Fruit fly (Drosophila melanogaster) whole organism, embryonic: ENCODE measurements around the gene Ciz1.
A peak's percentile ranks its signal among the peaks of the same experiment; 100 is the strongest.

Experiments used
- CG10209 ChIP-seq: fragments of 200-800 bp; sonication (Bioruptor generic); optimal IDR thresholded peaks from 3 replicates; lab custom pipeline; 2017; ENCODE audit warnings: missing biosample characterization, mild to moderate bottlenecking, missing genetic modification characterization, missing genetic modification reagents
- CG10274 ChIP-seq: fragments of 200-800 bp; sonication (Bioruptor generic); optimal IDR thresholded peaks from 3 replicates; lab custom pipeline; 2017; ENCODE audit warnings: missing biosample characterization, mild to moderate bottlenecking, missing genetic modification characterization
- CG10431 ChIP-seq: fragments of 200-800 bp; sonication (Bioruptor generic); optimal IDR thresholded peaks from 3 replicates; lab custom pipeline; 2018; ENCODE audit warnings: missing biosample characterization, mild to moderate bottlenecking, missing genetic modification characterization
- CG10979 ChIP-seq: fragments of 200-800 bp; sonication (Bioruptor generic); optimal IDR thresholded peaks from 2 replicates; lab custom pipeline; 2018; ENCODE audit warnings: missing biosample characterization, mild to moderate bottlenecking, missing genetic modification characterization, moderate library complexity
- CG11247 ChIP-seq: fragments of 200-800 bp; sonication (Bioruptor generic); IDR thresholded peaks from 2 replicates; pipeline ENCODE4 v1.3.6; 2022; ENCODE audit warnings: missing biosample characterization, missing genetic modification characterization
- CG11560 ChIP-seq: fragments of 200-800 bp; sonication (Bioruptor generic); IDR thresholded peaks from 3 replicates; pipeline ENCODE4 v1.3.6; 2022; ENCODE audit warnings: missing biosample characterization, missing genetic modification characterization
- CG12391 ChIP-seq: fragments of 200-800 bp; sonication (Bioruptor generic); optimal IDR thresholded peaks from 3 replicates; lab custom pipeline; 2018; ENCODE audit warnings: missing biosample characterization, mild to moderate bottlenecking, missing genetic modification characterization, moderate library complexity
- CG12744 ChIP-seq: fragments of 200-800 bp; sonication (Bioruptor generic); optimal IDR thresholded peaks from 2 replicates; lab custom pipeline; 2016; ENCODE audit warnings: missing biosample characterization, missing genetic modification characterization
- CG12769 ChIP-seq: fragments of 200-800 bp; sonication (Bioruptor generic); optimal IDR thresholded peaks from 2 replicates; lab custom pipeline; 2019; ENCODE audit warnings: missing biosample characterization, mild to moderate bottlenecking, missing genetic modification characterization, moderate library complexity
- CG15269 ChIP-seq: fragments of 200-800 bp; sonication (Bioruptor generic); optimal IDR thresholded peaks from 2 replicates; lab custom pipeline; 2018; ENCODE audit warnings: missing biosample characterization, mild to moderate bottlenecking, missing genetic modification characterization, moderate library complexity
- CG15479 ChIP-seq: fragments of 200-800 bp; sonication (Bioruptor generic); optimal IDR thresholded peaks from 3 replicates; lab custom pipeline; 2019; ENCODE audit warnings: missing biosample characterization, mild to moderate bottlenecking, missing genetic modification characterization, moderate library complexity
- CG1647 ChIP-seq: fragments of 200-800 bp; sonication (Bioruptor generic); optimal IDR thresholded peaks from 3 replicates; lab custom pipeline; 2016; ENCODE audit warnings: missing biosample characterization, missing genetic modification characterization
- CG17186 ChIP-seq: fragments of 200-800 bp; sonication (Bioruptor generic); optimal IDR thresholded peaks from 3 replicates; lab custom pipeline; 2017; ENCODE audit warnings: missing biosample characterization, missing genetic modification reagents, missing genetic modification characterization
- CG17829 ChIP-seq: fragments of 200-800 bp; optimal IDR thresholded peaks from 2 replicates; lab custom pipeline; 2019; ENCODE audit warnings: missing biosample characterization, mild to moderate bottlenecking, missing genetic modification characterization, moderate library complexity
- CG18476 ChIP-seq: fragments of 200-800 bp; sonication (Bioruptor generic); optimal IDR thresholded peaks from 2 replicates; lab custom pipeline; 2016; ENCODE audit warnings: missing biosample characterization, mild to moderate bottlenecking, missing genetic modification characterization
- CG32532 ChIP-seq: fragments of 200-800 bp; sonication (Bioruptor generic); IDR thresholded peaks from 2 replicates; pipeline ENCODE4 v1.3.6; 2022; ENCODE audit warnings: missing biosample characterization, missing genetic modification characterization
- CG34376 ChIP-seq: fragments of 200-800 bp; sonication (Bioruptor generic); optimal IDR thresholded peaks from 2 replicates; lab custom pipeline; 2018; ENCODE audit warnings: missing biosample characterization, mild to moderate bottlenecking, missing genetic modification characterization
- CG3847 ChIP-seq: fragments of 200-800 bp; sonication (Bioruptor generic); IDR thresholded peaks from 2 replicates; pipeline ENCODE4 v1.3.6; 2022; ENCODE audit warnings: missing biosample characterization, missing genetic modification characterization
- CG3995 ChIP-seq: fragments of 200-800 bp; sonication (Bioruptor generic); optimal IDR thresholded peaks from 3 replicates; lab custom pipeline; 2016; ENCODE audit warnings: missing biosample characterization, missing genetic modification characterization
- CG5245 ChIP-seq: fragments of 200-800 bp; sonication (Bioruptor generic); optimal IDR thresholded peaks from 3 replicates; lab custom pipeline; 2016; ENCODE audit warnings: missing biosample characterization, missing genetic modification characterization
- CG6765 ChIP-seq: fragments of 200-800 bp; sonication (Bioruptor generic); optimal IDR thresholded peaks from 3 replicates; lab custom pipeline; 2017; ENCODE audit warnings: missing biosample characterization, mild to moderate bottlenecking, missing genetic modification characterization
- CG8478 ChIP-seq: fragments of >200 bp; optimal IDR thresholded peaks from 2 replicates; lab custom pipeline; 2018
- CG9609 ChIP-seq: fragments of 200-800 bp; sonication (Bioruptor generic); optimal IDR thresholded peaks from 3 replicates; lab custom pipeline; 2016; ENCODE audit warnings: missing biosample characterization, missing genetic modification characterization
- Dref ChIP-seq: fragments of 200-800 bp; sonication (Bioruptor generic); IDR thresholded peaks from 2 replicates; pipeline ENCODE4 v1.3.6; 2022; ENCODE audit warnings: missing biosample characterization, missing genetic modification characterization
- Ets65A ChIP-seq: fragments of 200-800 bp; sonication (Bioruptor generic); peaks from one replicate; lab custom pipeline; 2016; ENCODE audit warnings: missing biosample characterization, missing genetic modification characterization
- Hr3 ChIP-seq: fragments of 200-800 bp; sonication (Bioruptor generic); optimal IDR thresholded peaks from 3 replicates; lab custom pipeline; 2016; ENCODE audit warnings: missing biosample characterization, missing genetic modification characterization
- Med ChIP-seq: fragments of 200-800 bp; sonication (Bioruptor generic); peaks from one replicate; lab custom pipeline; 2016; ENCODE audit warnings: missing biosample characterization, missing genetic modification characterization, mild to moderate bottlenecking, inconsistent platforms, moderate library complexity
- Meics ChIP-seq: fragments of 200-800 bp; sonication (Bioruptor generic); optimal IDR thresholded peaks from 2 replicates; lab custom pipeline; 2017; ENCODE audit warnings: missing biosample characterization, mild to moderate bottlenecking, missing genetic modification characterization
- Neu2 ChIP-seq: fragments of 200-800 bp; sonication (Bioruptor generic); optimal IDR thresholded peaks from 3 replicates; lab custom pipeline; 2016; ENCODE audit warnings: missing biosample characterization, missing genetic modification characterization, borderline replicate concordance
- Nf-YA ChIP-seq: fragments of 200-800 bp; sonication (Bioruptor generic); IDR thresholded peaks from 2 replicates; pipeline ENCODE4 v1.3.6; 2022; ENCODE audit warnings: missing biosample characterization, missing genetic modification characterization
- Nf-YC ChIP-seq: fragments of 200-800 bp; optimal IDR thresholded peaks from 3 replicates; lab custom pipeline; 2019; ENCODE audit warnings: missing biosample characterization, mild to moderate bottlenecking, missing genetic modification characterization, moderate library complexity
- Opbp ChIP-seq: fragments of 200-800 bp; sonication (Bioruptor generic); IDR thresholded peaks from 3 replicates; pipeline ENCODE4 v1.3.6; 2022; ENCODE audit warnings: missing biosample characterization, missing genetic modification characterization; ENCODE audit not compliant: partially characterized antibody
- Sin3A ChIP-seq: fragments of >200 bp; optimal IDR thresholded peaks from 2 replicates; lab custom pipeline; 2018
- Taf1 ChIP-seq: fragments of 200-800 bp; sonication (Bioruptor generic); IDR thresholded peaks from 2 replicates; pipeline ENCODE4 v1.3.6; 2022; ENCODE audit warnings: missing biosample characterization, missing genetic modification characterization
- Tbp ChIP-seq: fragments of >200 bp; optimal IDR thresholded peaks from 2 replicates; lab custom pipeline; 2018; ENCODE audit warnings: missing biosample characterization, missing genetic modification characterization
- bbx ChIP-seq: fragments of 200-800 bp; sonication (Bioruptor generic); IDR thresholded peaks from 2 replicates; pipeline ENCODE4 v1.3.6; 2022; ENCODE audit warnings: missing biosample characterization, missing genetic modification characterization; ENCODE audit not compliant: partially characterized antibody
- cas ChIP-seq: fragments of 200-800 bp; sonication (Bioruptor generic); IDR thresholded peaks from 2 replicates; pipeline ENCODE4 v1.3.6; 2022; ENCODE audit warnings: missing biosample characterization, missing genetic modification characterization
- crol ChIP-seq: fragments of 200-800 bp; sonication (Bioruptor generic); IDR thresholded peaks from 2 replicates; pipeline ENCODE4 v1.3.6; 2022; ENCODE audit warnings: missing biosample characterization, missing genetic modification characterization
- emc ChIP-seq: fragments of 200-800 bp; sonication (Bioruptor generic); optimal IDR thresholded peaks from 2 replicates; lab custom pipeline; 2016; ENCODE audit warnings: missing biosample characterization, missing genetic modification characterization
- gcm ChIP-seq: fragments of 200-800 bp; sonication (Bioruptor generic); optimal IDR thresholded peaks from 2 replicates; lab custom pipeline; 2019; ENCODE audit warnings: missing biosample characterization, mild to moderate bottlenecking, missing genetic modification characterization, moderate library complexity
- gem ChIP-seq: fragments of 200-800 bp; sonication (Bioruptor generic); optimal IDR thresholded peaks from 2 replicates; lab custom pipeline; 2019; ENCODE audit warnings: missing biosample characterization, mild to moderate bottlenecking, missing genetic modification characterization, moderate library complexity
- kah ChIP-seq: fragments of 200-800 bp; sonication (Bioruptor generic); optimal IDR thresholded peaks from 2 replicates; lab custom pipeline; 2018; ENCODE audit warnings: missing biosample characterization, mild to moderate bottlenecking, missing genetic modification characterization
- kni ChIP-seq: fragments of 200-800 bp; sonication (Bioruptor generic); optimal IDR thresholded peaks from 3 replicates; lab custom pipeline; 2017; ENCODE audit warnings: mild to moderate bottlenecking, missing biosample characterization, missing genetic modification reagents, missing genetic modification characterization
- mld ChIP-seq: fragments of 200-800 bp; sonication (Bioruptor generic); IDR thresholded peaks from 3 replicates; pipeline ENCODE4 v1.3.6; 2022; ENCODE audit warnings: missing biosample characterization, missing genetic modification characterization; ENCODE audit not compliant: partially characterized antibody
- nom ChIP-seq: fragments of 200-800 bp; sonication (Bioruptor generic); optimal IDR thresholded peaks from 2 replicates; lab custom pipeline; 2017; ENCODE audit warnings: missing biosample characterization, missing genetic modification characterization, mild to moderate bottlenecking, moderate library complexity, missing genetic modification reagents
- pan ChIP-seq, 4 experiments: fragments of >200 bp in 3 of 4; fragments of 200-800 bp in 1 of 4; sonication (Bioruptor generic) in 1 of 4; optimal IDR thresholded peaks in 3 of 4; IDR thresholded peaks in 1 of 4; 2 replicates each; pipeline versions ENCODE4 v1.3.6 to Lab custom; 2017 to 2022; ENCODE audit warnings: missing biosample characterization in 2 of 4, missing genetic modification characterization in 2 of 4, mixed read lengths in 1 of 4
- repo ChIP-seq: fragments of 200-800 bp; sonication (Bioruptor generic); optimal IDR thresholded peaks from 2 replicates; lab custom pipeline; 2016; ENCODE audit warnings: missing biosample characterization, missing genetic modification characterization
- rib ChIP-seq: fragments of 200-800 bp; sonication (Bioruptor generic); IDR thresholded peaks from 2 replicates; pipeline ENCODE4 v1.3.6; 2022; ENCODE audit warnings: missing biosample characterization, missing genetic modification characterization
- sqz ChIP-seq: fragments of 200-800 bp; sonication (Bioruptor generic); optimal IDR thresholded peaks from 3 replicates; lab custom pipeline; 2018; ENCODE audit warnings: missing biosample characterization, mild to moderate bottlenecking, missing genetic modification characterization
- tio ChIP-seq: fragments of 200-800 bp; sonication (Bioruptor generic); optimal IDR thresholded peaks from 2 replicates; lab custom pipeline; 2017; ENCODE audit warnings: missing biosample characterization, missing genetic modification characterization, inconsistent platforms
- vvl ChIP-seq: fragments of 200-800 bp; sonication (Bioruptor generic); IDR thresholded peaks from 2 replicates; pipeline ENCODE4 v1.3.6; 2022; ENCODE audit warnings: missing biosample characterization, missing genetic modification characterization
- zen ChIP-seq: fragments of 200-800 bp; sonication (Bioruptor generic); optimal IDR thresholded peaks from 3 replicates; lab custom pipeline; 2018; ENCODE audit warnings: missing biosample characterization, mild to moderate bottlenecking, missing genetic modification characterization, moderate library complexity

Ciz1 gene

DNA sequence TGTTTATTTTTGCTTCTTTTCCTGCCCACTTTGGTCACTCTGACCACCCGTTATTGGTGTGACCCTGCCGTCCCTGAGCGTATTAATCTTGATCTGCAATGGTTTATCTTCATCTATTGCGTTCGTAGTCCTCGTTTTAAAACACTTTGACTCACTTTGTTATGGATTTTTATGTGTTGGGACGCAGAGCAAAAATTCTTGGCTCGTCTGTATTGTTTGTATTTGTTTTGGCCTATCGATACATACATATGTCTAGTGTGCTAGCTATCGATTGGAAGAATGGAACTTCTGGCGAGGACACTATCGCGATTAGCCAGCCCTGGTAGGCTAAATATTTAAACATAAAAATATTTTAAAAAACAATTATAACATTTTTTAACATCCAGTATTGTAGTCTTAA is 4.8 kb upstream of the Ciz1 start, which contains the start of gene CG10809 (continued):
- TF ChIP-seq CG12391 (peak; percentile 67), CG12769 (no peak), CG17829 (tag; lab: Kevin White, UChicago) (peak; percentile 42), gem (tag; lab: Kevin White, UChicago) (no peak), CG15479 (GFP tag; lab: Kevin White, UChicago) (no peak), Opbp (GFP tag; lab: Robert Waterston, UW) (peak; percentile 94), tio (GFP tag; lab: Kevin White, UChicago) (no peak), Ets65A (peak; percentile 91), bbx (peak; percentile 92), kah (no peak), zen (tag; lab: Kevin White, UChicago) (peak; percentile 49), nom (GFP tag; lab: Kevin White, UChicago) (no peak), CG10431 (no peak), cas (GFP tag; lab: Robert Waterston, UW) (no peak), CG3847 (GFP tag; lab: Robert Waterston, UW) (peak; percentile 22; the same call in 1 of the 2 replicates), kni (GFP tag; lab: Kevin White, UChicago) (no peak), Meics (GFP tag; lab: Kevin White, UChicago) (no peak), Med (GFP tag; lab: Kevin White, UChicago) (peak; percentile 88), vvl (GFP tag; lab: Robert Waterston, UW) (no peak), CG17186 (GFP tag; lab: Kevin White, UChicago) (peak; percentile 60), Taf1 (no peak), repo (GFP tag; lab: Kevin White, UChicago) (no peak), CG9609 (GFP tag; lab: Kevin White, UChicago) (peak; percentile 20), CG32532 (GFP tag; lab: Robert Waterston, UW) (peak; percentile 48), CG6765 (no peak), CG8478 (lab: Kevin White, UChicago) (no peak), CG11247 (no peak), crol (GFP tag; lab: Robert Waterston, UW) (no peak), Neu2 (GFP tag; lab: Kevin White, UChicago) (no peak), Sin3A (lab: Kevin White, UChicago) (peak; percentile 94), CG12744 (GFP tag; lab: Kevin White, UChicago) (no peak), rib (GFP tag; lab: Robert Waterston, UW) (no peak), sqz (GFP tag; lab: Kevin White, UChicago) (no peak), CG10274 (no peak), CG1647 (GFP tag; lab: Kevin White, UChicago) (no peak), CG18476 (no peak), Nf-YC (tag; lab: Kevin White, UChicago) (peak; percentile 50), gcm (GFP tag; lab: Kevin White, UChicago) (no peak), CG5245 (GFP tag; lab: Kevin White, UChicago) (no peak), CG10979 (tag; lab: Kevin White, UChicago) (peak; percentile 24), emc (GFP tag; lab: Kevin White, UChicago) (no peak), CG11560 (tag; lab: Robert Waterston, UW) (no peak; the same call in 2 of the 3 replicates), mld (GFP tag; lab: Robert Waterston, UW) (peak; percentile 68), pan (optimal IDR thresholded peaks at IDR 0.05; lab: Kevin White, UChicago) (no peak), pan (GFP tag; optimal IDR thresholded peaks at IDR 0.05 in 1 of 2, IDR thresholded peaks at IDR 0.05 in 1 of 2) (no peak), Tbp (GFP tag; lab: Kevin White, UChicago) (no peak), Dref (GFP tag; lab: Robert Waterston, UW) (peak; percentile 91), CG3995 (GFP tag; lab: Kevin White, UChicago) (peak; percentile 43), CG10209 (GFP tag; lab: Kevin White, UChicago) (no peak), CG34376 (peak; percentile 18), CG15269 (no peak), Hr3 (GFP tag; lab: Kevin White, UChicago) (peak; percentile 11), Nf-YA (GFP tag; lab: Robert Waterston, UW) (no peak)
